Worm (Caenorhabditis elegans) whole organism, L2 larva: ENCODE results near the gene ZK856.19.

Source experiments
- egl-27 ChIP-seq: sonication (generic microtip); optimal IDR thresholded peaks from 3 replicates; lab custom pipeline; 2017; ENCODE audit warnings: missing biosample characterization, missing genetic modification reagents, missing genetic modification characterization
- nhr-10 ChIP-seq: sonication (generic microtip); optimal IDR thresholded peaks from 2 replicates; lab custom pipeline; 2017; ENCODE audit warnings: missing biosample characterization, missing genetic modification characterization
- nhr-11 ChIP-seq: fragments of 150-350 bp; optimal IDR thresholded peaks from 2 replicates; lab custom pipeline; 2014; ENCODE audit warnings: missing biosample characterization, missing genetic modification characterization
- nhr-77 ChIP-seq: fragments of 150-350 bp; optimal IDR thresholded peaks from 2 replicates; lab custom pipeline; 2014; ENCODE audit warnings: missing biosample characterization, missing genetic modification characterization
- sma-3 ChIP-seq: sonication (generic microtip); optimal IDR thresholded peaks from 2 replicates; lab custom pipeline; 2016; ENCODE audit warnings: missing genetic modification reagents, missing genetic modification characterization, missing compliant biosample characterization

- TF ChIP-seq sma-3 (GFP tag; lab: Kevin White, UChicago), result no peak
- TF ChIP-seq egl-27, result no peak
- TF ChIP-seq nhr-77 (tag; lab: Kevin White, UChicago), result no peak
- no peak for TF ChIP-seq nhr-11 (tag; lab: Kevin White, UChicago)
- TF ChIP-seq nhr-10 (tag; lab: Kevin White, UChicago), result no peak
Measured at ce11 chrV:10245615-10246014, 40.9 kb upstream of the ZK856.19 start.
